Fruit fly (Drosophila melanogaster) whole organism, adult: Measurements from ENCODE around the gene Daao2.

Source experiments
- CG5204 ChIP-seq: fragments of 200-800 bp; sonication (Bioruptor generic); optimal IDR thresholded peaks from 2 replicates; lab custom pipeline; 2016; ENCODE audit warnings: missing biosample characterization, missing genetic modification characterization
- pad ChIP-seq: fragments of 200-800 bp; sonication (Bioruptor generic); optimal IDR thresholded peaks from 3 replicates; lab custom pipeline; 2017; ENCODE audit warnings: missing biosample characterization, missing genetic modification characterization, mild to moderate bottlenecking, moderate library complexity, missing genetic modification reagents

dm6 chr2L:6789358-6789757 is 13.5 kb upstream of the Daao2 start:
- peak; percentile 23 for TF ChIP-seq CG5204
- no peak for TF ChIP-seq pad (GFP tag; lab: Kevin White, UChicago)
